Fruit fly (Drosophila melanogaster) whole organism, pupa: ENCODE results near the gene CG4291.
A peak's percentile ranks its signal among the peaks of the same experiment; 100 is the strongest.

Source experiments
- CG10348 ChIP-seq: fragments of 200-800 bp; sonication (Bioruptor generic); IDR thresholded peaks from 2 replicates; pipeline ENCODE4 v1.3.6; 2022; ENCODE audit warnings: missing biosample characterization, missing genetic modification characterization
- CG12605 ChIP-seq: fragments of 200-800 bp; sonication (Bioruptor generic); IDR thresholded peaks from 2 replicates; pipeline ENCODE4 v1.3.6; 2022; ENCODE audit warnings: missing biosample characterization, missing genetic modification characterization
- CG13204 ChIP-seq: fragments of 200-800 bp; sonication (Bioruptor generic); optimal IDR thresholded peaks from 2 replicates; lab custom pipeline; 2018; ENCODE audit warnings: missing biosample characterization, mild to moderate bottlenecking, missing genetic modification characterization, moderate library complexity
- CG14655 ChIP-seq: fragments of 200-800 bp; sonication (Bioruptor generic); optimal IDR thresholded peaks from 3 replicates; lab custom pipeline; 2017; ENCODE audit warnings: mild to moderate bottlenecking, missing biosample characterization, missing genetic modification reagents, missing genetic modification characterization
- CG15710 ChIP-seq: fragments of 200-800 bp; sonication (Bioruptor generic); optimal IDR thresholded peaks from 2 replicates; lab custom pipeline; 2018; ENCODE audit warnings: missing biosample characterization, mild to moderate bottlenecking, missing genetic modification characterization, moderate library complexity
- CG17806 ChIP-seq: fragments of 200-800 bp; sonication (Bioruptor generic); optimal IDR thresholded peaks from 2 replicates; lab custom pipeline; 2018; ENCODE audit warnings: missing biosample characterization, mild to moderate bottlenecking, missing genetic modification characterization, moderate library complexity
- CG32121 ChIP-seq: fragments of 200-800 bp; sonication (Bioruptor generic); IDR thresholded peaks from 2 replicates; pipeline ENCODE4 v1.3.6; 2022; ENCODE audit warnings: missing biosample characterization, missing genetic modification characterization
- CG34367 ChIP-seq: fragments of 200-800 bp; sonication (Bioruptor generic); optimal IDR thresholded peaks from 2 replicates; lab custom pipeline; 2018; ENCODE audit warnings: missing biosample characterization, mild to moderate bottlenecking, missing genetic modification characterization
- CG4496 ChIP-seq: fragments of 200-800 bp; sonication (Bioruptor generic); IDR thresholded peaks from 3 replicates; pipeline ENCODE4 v1.3.6; 2022; ENCODE audit warnings: missing biosample characterization, missing genetic modification characterization
- CG8159 ChIP-seq: fragments of 200-800 bp; sonication (Bioruptor generic); optimal IDR thresholded peaks from 3 replicates; lab custom pipeline; 2018; ENCODE audit warnings: missing biosample characterization, mild to moderate bottlenecking, missing genetic modification characterization, moderate library complexity
- CG8301 ChIP-seq: fragments of 200-800 bp; sonication (Bioruptor generic); optimal IDR thresholded peaks from 2 replicates; lab custom pipeline; 2018; ENCODE audit warnings: missing biosample characterization, mild to moderate bottlenecking, missing genetic modification characterization
- CG9948 ChIP-seq: fragments of 200-800 bp; sonication (Bioruptor generic); optimal IDR thresholded peaks from 2 replicates; lab custom pipeline; 2018; ENCODE audit warnings: missing biosample characterization, mild to moderate bottlenecking, missing genetic modification characterization, moderate library complexity
- D1 ChIP-seq: fragments of 200-800 bp; sonication (Bioruptor generic); optimal IDR thresholded peaks from 2 replicates; lab custom pipeline; 2018; ENCODE audit warnings: missing biosample characterization, mild to moderate bottlenecking, missing genetic modification characterization, moderate library complexity
- EcR ChIP-seq: fragments of 200-800 bp; sonication (Bioruptor generic); optimal IDR thresholded peaks from 3 replicates; lab custom pipeline; 2019; ENCODE audit warnings: missing biosample characterization, missing genetic modification characterization, mild to moderate bottlenecking, moderate library complexity, missing genetic modification reagents
- Ets98B ChIP-seq: fragments of 200-800 bp; sonication (Bioruptor generic); IDR thresholded peaks from 2 replicates; pipeline ENCODE4 v1.3.6; 2022; ENCODE audit warnings: missing biosample characterization, missing genetic modification characterization
- Pif1A ChIP-seq: fragments of 200-800 bp; sonication (Bioruptor generic); optimal IDR thresholded peaks from 3 replicates; lab custom pipeline; 2016; ENCODE audit warnings: missing biosample characterization, missing genetic modification characterization
- Pif1B ChIP-seq: fragments of 200-800 bp; sonication (Bioruptor generic); optimal IDR thresholded peaks from 3 replicates; lab custom pipeline; 2016; ENCODE audit warnings: missing biosample characterization, missing genetic modification characterization
- Snoo ChIP-seq: fragments of 200-800 bp; sonication (Bioruptor generic); optimal IDR thresholded peaks from 3 replicates; lab custom pipeline; 2017; ENCODE audit warnings: missing biosample characterization, mild to moderate bottlenecking, missing genetic modification characterization, inconsistent platforms
- fd96Ca ChIP-seq: fragments of 200-800 bp; sonication (Bioruptor generic); IDR thresholded peaks from 3 replicates; pipeline ENCODE4 v1.3.6; 2022; ENCODE audit warnings: missing biosample characterization, missing genetic modification characterization
- gl ChIP-seq: fragments of 200-800 bp; sonication (Bioruptor generic); optimal IDR thresholded peaks from 2 replicates; lab custom pipeline; 2018; ENCODE audit warnings: missing biosample characterization, mild to moderate bottlenecking, missing genetic modification characterization
- rn ChIP-seq: fragments of 200-800 bp; sonication (Bioruptor generic); IDR thresholded peaks from 2 replicates; pipeline ENCODE4 v1.3.6; 2022; ENCODE audit warnings: missing biosample characterization, missing genetic modification characterization

The CG4291 gene

DNA sequence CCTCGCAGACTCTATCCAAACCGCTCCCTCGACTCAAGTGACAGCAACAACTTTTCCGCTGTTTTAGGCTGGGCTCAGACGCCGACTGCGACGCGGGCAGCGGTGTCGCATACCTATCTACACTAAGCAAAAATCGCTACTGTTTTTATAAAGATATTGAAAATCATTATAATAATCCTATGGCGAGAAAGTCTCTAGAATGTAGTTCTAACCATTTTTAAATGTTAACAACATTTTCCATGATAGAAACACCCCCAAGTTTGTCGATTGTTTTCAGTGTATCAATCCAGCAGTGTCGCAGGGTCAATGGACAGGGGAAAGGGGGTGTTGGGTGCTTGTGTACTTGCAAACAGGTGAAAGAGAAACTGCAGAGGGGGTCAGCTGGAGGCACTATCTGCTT lies 13.3 kb upstream of the CG4291 start:
- TF ChIP-seq CG9948 (tag; lab: Kevin White, UChicago) (peak; percentile 94), fd96Ca (GFP tag; lab: Robert Waterston, UW) (peak; percentile 98), CG17806 (peak; percentile 95), CG8159 (tag; lab: Kevin White, UChicago) (peak; percentile 95), CG14655 (GFP tag; lab: Kevin White, UChicago) (peak; percentile 96), CG12605 (peak; percentile 96), CG10348 (GFP tag; lab: Robert Waterston, UW) (peak; percentile 87), CG13204 (peak; percentile 85), Ets98B (GFP tag; lab: Robert Waterston, UW) (peak; percentile 98), gl (tag; lab: Kevin White, UChicago) (peak; percentile 92), CG8301 (peak; percentile 93), CG34367 (peak; percentile 95), CG4496 (GFP tag; lab: Robert Waterston, UW) (peak; percentile 98), Pif1B (GFP tag; lab: Kevin White, UChicago) (peak; percentile 97), CG15710 (tag; lab: Kevin White, UChicago) (peak; percentile 95), CG32121 (GFP tag; lab: Robert Waterston, UW) (peak; percentile 97), EcR (GFP tag; lab: Kevin White, UChicago) (peak; percentile 89), D1 (tag; lab: Kevin White, UChicago) (no peak), Snoo (tag; lab: Kevin White, UChicago) (peak; percentile 97), Pif1A (peak; percentile 98), rn (GFP tag; lab: Robert Waterston, UW) (peak; percentile 97)

DNA sequence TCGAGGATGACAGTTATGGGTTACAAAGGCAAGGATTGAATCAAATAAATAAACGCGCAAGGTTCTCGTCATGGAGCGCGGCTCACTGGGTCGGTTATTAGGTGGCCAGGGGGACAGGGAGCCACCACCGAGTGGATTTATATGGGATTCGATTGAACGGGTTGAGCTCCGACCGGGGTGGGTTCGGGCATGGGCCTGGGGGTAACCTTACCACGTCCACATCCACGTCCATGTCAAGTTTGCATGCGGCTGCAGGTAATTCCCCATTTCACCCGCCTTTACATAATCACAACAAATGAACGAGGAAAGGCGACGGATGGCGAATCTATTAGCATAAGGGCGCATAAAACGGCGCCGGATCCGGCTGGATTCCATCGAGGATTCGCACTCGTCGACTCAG lies 7.4 kb upstream of the CG4291 start, which contains the start of gene CG13950:
Gene CG13950, plus strand, starts transcription at position 301 of the 400 bp plus-strand sequence.
- TF ChIP-seq EcR (GFP tag; lab: Kevin White, UChicago), result no peak
- TF ChIP-seq CG32121 (GFP tag; lab: Robert Waterston, UW), result no peak
- no peak for TF ChIP-seq CG8159 (tag; lab: Kevin White, UChicago)
- no peak for TF ChIP-seq D1 (tag; lab: Kevin White, UChicago)
- no peak for TF ChIP-seq CG8301
- no peak for TF ChIP-seq Pif1B (GFP tag; lab: Kevin White, UChicago)
- TF ChIP-seq CG34367, result no peak
- no peak for TF ChIP-seq Pif1A
- no peak for TF ChIP-seq CG15710 (tag; lab: Kevin White, UChicago)
- no peak for TF ChIP-seq CG9948 (tag; lab: Kevin White, UChicago)
- no peak for TF ChIP-seq rn (GFP tag; lab: Robert Waterston, UW)
- no peak for TF ChIP-seq CG17806
- no peak for TF ChIP-seq Ets98B (GFP tag; lab: Robert Waterston, UW)
- TF ChIP-seq CG4496 (GFP tag; lab: Robert Waterston, UW), result no peak
- no peak for TF ChIP-seq fd96Ca (GFP tag; lab: Robert Waterston, UW)
- no peak for TF ChIP-seq CG10348 (GFP tag; lab: Robert Waterston, UW)
- TF ChIP-seq Snoo (tag; lab: Kevin White, UChicago), result no peak
- TF ChIP-seq CG12605, result no peak
- no peak for TF ChIP-seq CG14655 (GFP tag; lab: Kevin White, UChicago)

DNA sequence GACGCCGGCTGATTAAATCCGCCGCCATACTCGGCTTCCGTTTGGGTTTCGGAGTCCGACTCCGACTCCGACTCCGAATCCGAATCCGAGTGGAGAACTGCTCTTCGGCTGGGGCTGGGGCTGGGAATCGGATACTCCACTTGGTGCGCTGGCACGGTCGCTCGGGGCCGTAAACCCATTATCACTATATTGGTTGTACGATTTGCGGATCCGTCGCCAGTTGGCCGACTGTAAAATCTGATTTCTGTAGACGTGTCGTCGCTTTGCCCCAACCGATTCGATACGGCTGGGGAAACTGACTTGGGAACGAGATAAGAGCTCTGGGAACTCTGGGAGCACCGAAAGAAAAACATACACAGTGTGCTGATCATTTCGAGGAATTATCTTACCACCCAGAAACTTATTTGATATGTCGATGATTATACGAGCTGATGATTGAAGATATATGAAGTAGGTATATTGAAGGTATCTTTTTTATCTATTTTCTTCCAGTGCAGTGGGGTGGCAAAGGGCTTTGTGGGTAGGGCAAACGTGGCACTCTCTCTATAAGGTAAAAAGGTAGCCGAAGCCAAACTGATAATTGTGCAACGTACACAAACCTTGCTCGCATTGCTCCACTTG lies 5.5 kb upstream of the CG4291 start:
- TF ChIP-seq CG12605 (no peak), CG15710 (tag; lab: Kevin White, UChicago) (peak; percentile 25), CG8159 (tag; lab: Kevin White, UChicago) (peak; percentile 6)

DNA sequence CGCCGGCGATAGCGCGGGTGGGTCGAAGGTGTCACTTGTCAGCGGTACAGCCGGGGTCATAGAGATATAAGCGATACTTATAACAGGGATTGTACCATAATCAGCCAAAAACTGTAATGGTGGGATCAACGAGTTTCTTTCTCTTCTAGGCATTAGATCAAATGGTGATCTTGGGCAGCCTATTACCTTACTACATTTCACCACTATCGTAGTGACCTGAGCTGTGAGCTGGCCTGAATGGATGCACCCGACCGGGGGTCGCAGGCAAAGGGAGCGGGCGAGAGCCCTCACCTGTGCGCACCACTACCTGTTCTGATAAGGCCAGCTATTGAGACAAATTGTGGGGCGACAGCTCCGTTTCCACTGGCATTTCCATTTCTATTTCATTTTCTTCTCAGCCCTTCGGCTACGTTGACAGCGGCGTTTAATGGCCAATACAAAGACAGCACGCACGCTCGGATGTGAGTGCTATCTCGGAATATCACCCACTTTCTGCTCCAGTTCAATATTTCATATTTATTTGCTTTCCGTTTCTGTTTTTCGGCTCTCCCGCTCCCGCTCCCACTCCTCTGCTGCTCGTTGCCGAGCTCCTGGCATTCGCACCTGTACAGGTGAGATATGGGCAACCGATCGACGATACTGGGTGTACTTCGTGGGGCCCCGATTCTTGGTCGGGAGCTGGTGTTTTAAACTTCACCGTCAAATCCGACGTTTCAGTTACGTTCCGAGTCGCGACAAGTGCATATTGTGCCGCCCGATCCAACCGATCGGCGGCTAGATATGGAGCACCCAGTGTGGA lies 4.4 kb upstream of the CG4291 start:
- TF ChIP-seq CG15710 (tag; lab: Kevin White, UChicago), result peak; percentile 21
- no peak for TF ChIP-seq CG14655 (GFP tag; lab: Kevin White, UChicago)
- peak; percentile 43 for TF ChIP-seq CG8159 (tag; lab: Kevin White, UChicago)
- TF ChIP-seq CG34367, result no peak
- no peak for TF ChIP-seq CG10348 (GFP tag; lab: Robert Waterston, UW)
- TF ChIP-seq CG12605, result no peak
- peak; percentile 26 for TF ChIP-seq Pif1A
- no peak; the same call in 2 of the 3 replicates for TF ChIP-seq CG4496 (GFP tag; lab: Robert Waterston, UW)
- TF ChIP-seq Snoo (tag; lab: Kevin White, UChicago), result no peak
- peak; percentile 9 for TF ChIP-seq CG13204
- TF ChIP-seq Ets98B (GFP tag; lab: Robert Waterston, UW), result peak; percentile 45
- TF ChIP-seq fd96Ca (GFP tag; lab: Robert Waterston, UW), result peak; percentile 51; the same call in 1 of the 3 replicates
- TF ChIP-seq CG17806, result no peak
- TF ChIP-seq Pif1B (GFP tag; lab: Kevin White, UChicago), result no peak
- no peak for TF ChIP-seq gl (tag; lab: Kevin White, UChicago)
- TF ChIP-seq rn (GFP tag; lab: Robert Waterston, UW), result no peak
- peak; percentile 57 for TF ChIP-seq CG32121 (GFP tag; lab: Robert Waterston, UW)
- TF ChIP-seq CG8301, result peak; percentile 19
- no peak for TF ChIP-seq D1 (tag; lab: Kevin White, UChicago)
- TF ChIP-seq EcR (GFP tag; lab: Kevin White, UChicago), result no peak
- TF ChIP-seq CG9948 (tag; lab: Kevin White, UChicago), result peak; percentile 16

DNA sequence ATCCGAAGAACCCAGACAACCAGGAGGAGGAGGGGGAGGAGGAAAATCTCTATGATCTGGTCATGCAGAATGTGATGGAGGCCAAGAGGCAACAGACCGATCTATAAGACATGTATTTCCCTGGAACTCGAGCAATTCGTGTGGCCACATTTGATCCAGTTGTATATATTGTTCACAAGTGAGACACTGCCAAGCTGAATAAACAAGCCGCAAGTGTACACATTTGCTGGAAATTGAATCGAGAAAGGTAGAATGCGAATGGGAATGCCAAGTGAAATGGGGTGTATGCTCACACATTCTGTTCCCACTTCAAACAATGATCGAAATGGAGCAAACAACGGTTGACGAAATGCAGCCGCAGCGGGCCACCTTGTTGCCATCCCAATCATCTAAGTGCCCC lies 3.5 kb upstream of the CG4291 start:
- TF ChIP-seq CG14655 (GFP tag; lab: Kevin White, UChicago) (no peak), Ets98B (GFP tag; lab: Robert Waterston, UW) (no peak), CG9948 (tag; lab: Kevin White, UChicago) (no peak), Pif1B (GFP tag; lab: Kevin White, UChicago) (no peak), Snoo (tag; lab: Kevin White, UChicago) (no peak), CG8159 (tag; lab: Kevin White, UChicago) (no peak), CG32121 (GFP tag; lab: Robert Waterston, UW) (no peak), EcR (GFP tag; lab: Kevin White, UChicago) (no peak), rn (GFP tag; lab: Robert Waterston, UW) (no peak), CG4496 (GFP tag; lab: Robert Waterston, UW) (no peak), CG15710 (tag; lab: Kevin White, UChicago) (no peak), D1 (tag; lab: Kevin White, UChicago) (no peak), CG8301 (no peak), fd96Ca (GFP tag; lab: Robert Waterston, UW) (no peak)
